ENCODE assay signal across 5 fruit fly cellular contexts in genomic region chr2L:2380805-2381204, dm6.
A peak's percentile ranks its signal among the peaks of the same experiment; 100 is the strongest.
TF ChIP-seq lines count a peak whose summit lies in the region.

Gene Eogt (plus strand): TSS chr2L:2381097.

- TF ChIP-seq CTCF in whole organism, embryonic (GFP tag; optimal IDR thresholded peaks at IDR 0.05; lab: Kevin White, UChicago) = peak; percentile 51

TF ChIP-seq in whole organism, adult, 20 proteins besides CTCF, POLR2A, EP300 and RAD21 (continues in another document):
- peak; percentile 82 for TF ChIP-seq CG11617 (GFP tag; optimal IDR thresholded peaks at IDR 0.05; lab: Kevin White, UChicago)
- TF ChIP-seq Crg-1 (GFP tag; optimal IDR thresholded peaks at IDR 0.05; lab: Kevin White, UChicago) = peak; percentile 84
- peak; percentile 55 for TF ChIP-seq tj (GFP tag; optimal IDR thresholded peaks at IDR 0.05; lab: Kevin White, UChicago)
- TF ChIP-seq toe (GFP tag; optimal IDR thresholded peaks at IDR 0.05; lab: Kevin White, UChicago) = peak; percentile 83
- TF ChIP-seq CG7045 (GFP tag; optimal IDR thresholded peaks at IDR 0.05; lab: Kevin White, UChicago) = peak; percentile 89
- peak; percentile 57 for TF ChIP-seq Clk (GFP tag; optimal IDR thresholded peaks at IDR 0.05; lab: Kevin White, UChicago)
- peak; percentile 90 for TF ChIP-seq CG14711 (tag; optimal IDR thresholded peaks at IDR 0.05; lab: Kevin White, UChicago)
- TF ChIP-seq bab1 (GFP tag; optimal IDR thresholded peaks at IDR 0.05; lab: Kevin White, UChicago) = peak; percentile 88
- peak; percentile 69 for TF ChIP-seq CG1620 (GFP tag; optimal IDR thresholded peaks at IDR 0.05; lab: Kevin White, UChicago)
- TF ChIP-seq cnc (optimal IDR thresholded peaks at IDR 0.05; lab: Kevin White, UChicago) = no peak
- TF ChIP-seq CG7101 (tag; optimal IDR thresholded peaks at IDR 0.05; lab: Kevin White, UChicago) = peak; percentile 96
- TF ChIP-seq kay (GFP tag; lab: Kevin White, UChicago; ENCODE audit: borderline replicate concordance) = no peak
- peak; percentile 55 for TF ChIP-seq Hr96 (GFP tag; optimal IDR thresholded peaks at IDR 0.05; lab: Kevin White, UChicago)
- peak; percentile 77 for TF ChIP-seq CG5204 (GFP tag; optimal IDR thresholded peaks at IDR 0.05; lab: Kevin White, UChicago)
- TF ChIP-seq Mnt (GFP tag; optimal IDR thresholded peaks at IDR 0.05; lab: Kevin White, UChicago) = peak; percentile 61
- peak; percentile 17 for TF ChIP-seq cic (GFP tag; optimal IDR thresholded peaks at IDR 0.05; lab: Kevin White, UChicago)
- TF ChIP-seq CG12768 (GFP tag; optimal IDR thresholded peaks at IDR 0.05; lab: Kevin White, UChicago) = peak; percentile 90
- peak; percentile 75 for TF ChIP-seq pad (GFP tag; optimal IDR thresholded peaks at IDR 0.05; lab: Kevin White, UChicago)

TF ChIP-seq in whole organism, embryonic, 481 proteins besides CTCF, POLR2A, EP300 and RAD21 (continues in another document):
- peak; percentile 97 for TF ChIP-seq CG6689 (GFP tag; IDR thresholded peaks at IDR 0.05; lab: Robert Waterston, UW)
- peak; percentile 94 for TF ChIP-seq so (GFP tag; IDR thresholded peaks at IDR 0.05; lab: Robert Waterston, UW)
- TF ChIP-seq abd-A (tag; optimal IDR thresholded peaks at IDR 0.05; lab: Kevin White, UChicago) = peak; percentile 76
- peak; percentile 45 for TF ChIP-seq exex (tag; optimal IDR thresholded peaks at IDR 0.05; lab: Kevin White, UChicago)
- TF ChIP-seq gsb-n (tag; optimal IDR thresholded peaks at IDR 0.05; lab: Kevin White, UChicago) = peak; percentile 94
- TF ChIP-seq CG31224 (GFP tag; IDR thresholded peaks at IDR 0.05; lab: Robert Waterston, UW) = peak; percentile 90
- TF ChIP-seq sc (optimal IDR thresholded peaks at IDR 0.05; lab: Kevin White, UChicago) = no peak
- peak; percentile 85 for TF ChIP-seq sc (GFP tag; optimal IDR thresholded peaks at IDR 0.05; lab: Kevin White, UChicago)
- TF ChIP-seq en (GFP tag; optimal IDR thresholded peaks at IDR 0.05; lab: Kevin White, UChicago) = peak; percentile 25
- TF ChIP-seq lov (optimal IDR thresholded peaks at IDR 0.05; lab: Kevin White, UChicago) = no peak
- TF ChIP-seq lov (GFP tag; IDR thresholded peaks at IDR 0.05; lab: Robert Waterston, UW) = peak; percentile 96
- TF ChIP-seq Vsx1 (GFP tag; optimal IDR thresholded peaks at IDR 0.05; lab: Kevin White, UChicago) = no peak
- peak; percentile 87 for TF ChIP-seq CG10267 (tag; optimal IDR thresholded peaks at IDR 0.05; lab: Kevin White, UChicago)
- TF ChIP-seq Trl (optimal IDR thresholded peaks at IDR 0.05; lab: Kevin White, UChicago) = no peak
- TF ChIP-seq Trl (GFP tag; optimal IDR thresholded peaks at IDR 0.05; lab: Kevin White, UChicago) = peak; percentile 59
- peak; percentile 78 for TF ChIP-seq CG6254 (GFP tag; optimal IDR thresholded peaks at IDR 0.05; lab: Kevin White, UChicago)
- no peak for TF ChIP-seq prd (optimal IDR thresholded peaks at IDR 0.05; lab: Kevin White, UChicago)
- peak; percentile 99 for TF ChIP-seq prd (GFP tag; IDR thresholded peaks at IDR 0.05; lab: Robert Waterston, UW)
- peak; percentile 96 for TF ChIP-seq CG11093 (GFP tag; IDR thresholded peaks at IDR 0.05; lab: Robert Waterston, UW)
- peak; percentile 97 for TF ChIP-seq CG32772 (GFP tag; IDR thresholded peaks at IDR 0.05; lab: Robert Waterston, UW)

TF ChIP-seq in whole organism, prepupa, 60 proteins besides CTCF, POLR2A, EP300 and RAD21 (continues in another document):
- TF ChIP-seq Hr39 (GFP tag; optimal IDR thresholded peaks at IDR 0.05; lab: Kevin White, UChicago) (peak; percentile 90), OdsH (GFP tag; optimal IDR thresholded peaks at IDR 0.05; lab: Kevin White, UChicago) (peak; percentile 96), CG7368 (GFP tag; optimal IDR thresholded peaks at IDR 0.05; lab: Kevin White, UChicago) (peak; percentile 84), Eip75B (GFP tag; optimal IDR thresholded peaks at IDR 0.05; lab: Kevin White, UChicago) (peak; percentile 89), CG11762 (GFP tag; optimal IDR thresholded peaks at IDR 0.05; lab: Kevin White, UChicago; ENCODE audit: insufficient read depth) (peak; percentile 65), CG10669 (GFP tag; optimal IDR thresholded peaks at IDR 0.05; lab: Kevin White, UChicago) (peak; percentile 94), fd59A (GFP tag; optimal IDR thresholded peaks at IDR 0.05; lab: Kevin White, UChicago) (peak; percentile 94), CG11902 (GFP tag; optimal IDR thresholded peaks at IDR 0.05; lab: Kevin White, UChicago) (peak; percentile 93), topi (GFP tag; optimal IDR thresholded peaks at IDR 0.05; lab: Kevin White, UChicago) (peak; percentile 90), acj6 (GFP tag; optimal IDR thresholded peaks at IDR 0.05; lab: Kevin White, UChicago) (peak; percentile 95), CG8632 (GFP tag; optimal IDR thresholded peaks at IDR 0.05; lab: Kevin White, UChicago) (peak; percentile 93), vri (GFP tag; optimal IDR thresholded peaks at IDR 0.05; lab: Kevin White, UChicago) (no peak), salr (GFP tag; optimal IDR thresholded peaks at IDR 0.05; lab: Kevin White, UChicago) (peak; percentile 84 to 96), CG10631 (GFP tag; optimal IDR thresholded peaks at IDR 0.05; lab: Kevin White, UChicago) (peak; percentile 95), CG6854 (GFP tag; optimal IDR thresholded peaks at IDR 0.05; lab: Kevin White, UChicago) (peak; percentile 83), ss (GFP tag; optimal IDR thresholded peaks at IDR 0.05; lab: Kevin White, UChicago) (peak in 1 of 2 experiments; percentile 92), CG32006 (GFP tag; optimal IDR thresholded peaks at IDR 0.05; lab: Kevin White, UChicago) (peak; percentile 95), Met (GFP tag; optimal IDR thresholded peaks at IDR 0.05; lab: Kevin White, UChicago) (peak; percentile 91), Sox102F (GFP tag; optimal IDR thresholded peaks at IDR 0.05; lab: Kevin White, UChicago) (peak; percentile 88)

TF ChIP-seq in whole organism, pupa, 21 proteins besides CTCF, POLR2A, EP300 and RAD21:
- TF ChIP-seq CG15710 (tag; optimal IDR thresholded peaks at IDR 0.05; lab: Kevin White, UChicago) (peak; percentile 98), Ets98B (GFP tag; IDR thresholded peaks at IDR 0.05; lab: Robert Waterston, UW) (peak; percentile 96), CG13204 (GFP tag; optimal IDR thresholded peaks at IDR 0.05; lab: Kevin White, UChicago) (no peak), CG17806 (tag; optimal IDR thresholded peaks at IDR 0.05; lab: Kevin White, UChicago) (peak; percentile 94), EcR (GFP tag; optimal IDR thresholded peaks at IDR 0.05; lab: Kevin White, UChicago) (no peak), Pif1B (GFP tag; optimal IDR thresholded peaks at IDR 0.05; lab: Kevin White, UChicago) (no peak), CG8159 (tag; optimal IDR thresholded peaks at IDR 0.05; lab: Kevin White, UChicago) (peak; percentile 96), Pif1A (GFP tag; optimal IDR thresholded peaks at IDR 0.05; lab: Kevin White, UChicago) (peak; percentile 86), fd96Ca (GFP tag; IDR thresholded peaks at IDR 0.05; lab: Robert Waterston, UW) (peak; percentile 93), CG32121 (GFP tag; IDR thresholded peaks at IDR 0.05; lab: Robert Waterston, UW) (peak; percentile 96), D1 (tag; optimal IDR thresholded peaks at IDR 0.05; lab: Kevin White, UChicago) (peak; percentile 71), CG34367 (tag; optimal IDR thresholded peaks at IDR 0.05; lab: Kevin White, UChicago) (peak; percentile 98), gl (tag; optimal IDR thresholded peaks at IDR 0.05; lab: Kevin White, UChicago) (peak; percentile 89), CG14655 (GFP tag; optimal IDR thresholded peaks at IDR 0.05; lab: Kevin White, UChicago) (peak; percentile 94), CG9948 (tag; optimal IDR thresholded peaks at IDR 0.05; lab: Kevin White, UChicago) (peak; percentile 94), CG12605 (GFP tag; IDR thresholded peaks at IDR 0.05; lab: Robert Waterston, UW) (peak; percentile 98), CG10348 (GFP tag; IDR thresholded peaks at IDR 0.05; lab: Robert Waterston, UW) (peak; percentile 93), CG4496 (GFP tag; IDR thresholded peaks at IDR 0.05; lab: Robert Waterston, UW) (peak; percentile 99), CG8301 (tag; optimal IDR thresholded peaks at IDR 0.05; lab: Kevin White, UChicago) (peak; percentile 93), rn (GFP tag; IDR thresholded peaks at IDR 0.05; lab: Robert Waterston, UW) (peak; percentile 96), Snoo (tag; optimal IDR thresholded peaks at IDR 0.05; lab: Kevin White, UChicago) (peak; percentile 96)

TF ChIP-seq in whole organism, wandering third instar larva, 38 proteins besides CTCF, POLR2A, EP300 and RAD21 (continues in another document):
- peak; percentile 67 for TF ChIP-seq dsf (GFP tag; optimal IDR thresholded peaks at IDR 0.05; lab: Kevin White, UChicago; ENCODE audit: borderline replicate concordance)
- peak; percentile 85 for TF ChIP-seq ey (GFP tag; optimal IDR thresholded peaks at IDR 0.05; lab: Kevin White, UChicago)
- peak; percentile 75 for TF ChIP-seq GATAd (GFP tag; optimal IDR thresholded peaks at IDR 0.05; lab: Kevin White, UChicago)
- peak; percentile 2 for TF ChIP-seq Hr83 (GFP tag; optimal IDR thresholded peaks at IDR 0.05; lab: Kevin White, UChicago; ENCODE audit: poor library complexity, severe bottlenecking)
- TF ChIP-seq br (GFP tag; optimal IDR thresholded peaks at IDR 0.05; lab: Kevin White, UChicago) = peak; percentile 81
- peak; percentile 86 for TF ChIP-seq OdsH (GFP tag; optimal IDR thresholded peaks at IDR 0.05; lab: Kevin White, UChicago)
- peak in 1 of 2 experiments; percentile 94 for TF ChIP-seq foxo (GFP tag; optimal IDR thresholded peaks at IDR 0.05; lab: Kevin White, UChicago)
- TF ChIP-seq N (GFP tag; optimal IDR thresholded peaks at IDR 0.05; lab: Kevin White, UChicago) = no peak
- TF ChIP-seq CrebA (GFP tag; optimal IDR thresholded peaks at IDR 0.05; lab: Kevin White, UChicago; ENCODE audit: borderline replicate concordance) = no peak
- no peak for TF ChIP-seq tai (GFP tag; optimal IDR thresholded peaks at IDR 0.05; lab: Kevin White, UChicago)
- TF ChIP-seq Hnf4 (GFP tag; optimal IDR thresholded peaks at IDR 0.05; lab: Kevin White, UChicago) = no peak
- no peak for TF ChIP-seq Hr78 (GFP tag; optimal IDR thresholded peaks at IDR 0.05; lab: Kevin White, UChicago)
- peak; percentile 87 for TF ChIP-seq woc (GFP tag; optimal IDR thresholded peaks at IDR 0.05; lab: Kevin White, UChicago)
- TF ChIP-seq Sp1 (GFP tag; optimal IDR thresholded peaks at IDR 0.05; lab: Kevin White, UChicago) = peak; percentile 95
- no peak for TF ChIP-seq Abd-B (GFP tag; optimal IDR thresholded peaks at IDR 0.05; lab: Kevin White, UChicago)
- TF ChIP-seq dl (GFP tag; optimal IDR thresholded peaks at IDR 0.05; lab: Kevin White, UChicago; ENCODE audit: insufficient read depth in 1 of 2, partially characterized antibody in 2 of 2) = no peak
- peak; percentile 85 for TF ChIP-seq fru (GFP tag; optimal IDR thresholded peaks at IDR 0.05; lab: Kevin White, UChicago)
- TF ChIP-seq sage (GFP tag; optimal IDR thresholded peaks at IDR 0.05; lab: Kevin White, UChicago) = no peak
- TF ChIP-seq usp (GFP tag; optimal IDR thresholded peaks at IDR 0.05; lab: Kevin White, UChicago) = no peak
- no peak for TF ChIP-seq Dif (GFP tag; optimal IDR thresholded peaks at IDR 0.05; lab: Kevin White, UChicago; ENCODE audit: partially characterized antibody)
- no peak for TF ChIP-seq Jra (GFP tag; optimal IDR thresholded peaks at IDR 0.05; lab: Kevin White, UChicago)
- TF ChIP-seq HLH106 (tag; optimal IDR thresholded peaks at IDR 0.05; lab: Kevin White, UChicago) = peak; percentile 97
